Fruit fly (Drosophila melanogaster) whole organism, embryonic: Measurements from ENCODE around the gene Rexo5.

ENCODE experiments used
- Abd-B ChIP-seq: fragments of 200-800 bp; sonication (Bioruptor generic); optimal IDR thresholded peaks from 2 replicates; lab custom pipeline; 2018; ENCODE audit warnings: missing biosample characterization, mild to moderate bottlenecking, missing genetic modification characterization, moderate library complexity
- Awh ChIP-seq: fragments of 200-800 bp; sonication (Bioruptor generic); IDR thresholded peaks from 2 replicates; pipeline ENCODE4, ENCODE4 v1.3.6; 2022; ENCODE audit warnings: missing biosample characterization, missing genetic modification characterization
- CG10366 ChIP-seq: fragments of 200-800 bp; sonication (Bioruptor generic); IDR thresholded peaks from 2 replicates; pipeline ENCODE4 v1.3.6; 2022; ENCODE audit warnings: missing biosample characterization, missing genetic modification characterization
- CG13123 ChIP-seq: fragments of 200-800 bp; sonication (Bioruptor generic); optimal IDR thresholded peaks from 2 replicates; lab custom pipeline; 2016; ENCODE audit warnings: missing biosample characterization, missing genetic modification characterization
- CG13424 ChIP-seq: fragments of 200-800 bp; sonication (Bioruptor generic); optimal IDR thresholded peaks from 2 replicates; lab custom pipeline; 2019; ENCODE audit warnings: missing biosample characterization, mild to moderate bottlenecking, missing genetic modification characterization, moderate library complexity
- CG14050 ChIP-seq: fragments of 200-800 bp; sonication (Bioruptor generic); IDR thresholded peaks from 3 replicates; pipeline ENCODE4 v1.3.6; 2022; ENCODE audit warnings: missing biosample characterization, missing genetic modification characterization
- CG14860 ChIP-seq: fragments of 200-800 bp; sonication (Bioruptor generic); IDR thresholded peaks from 3 replicates; pipeline ENCODE4 v1.3.6; 2022; ENCODE audit warnings: missing biosample characterization, missing genetic modification characterization; ENCODE audit not compliant: partially characterized antibody
- CG14965 ChIP-seq: fragments of 200-800 bp; sonication (Bioruptor generic); optimal IDR thresholded peaks from 2 replicates; lab custom pipeline; 2016; ENCODE audit warnings: missing biosample characterization, missing genetic modification characterization, borderline replicate concordance
- CG15514 ChIP-seq: fragments of 200-800 bp; sonication (Bioruptor generic); optimal IDR thresholded peaks from 3 replicates; lab custom pipeline; 2017; ENCODE audit warnings: missing biosample characterization, missing genetic modification characterization, mild to moderate bottlenecking, moderate library complexity, missing genetic modification reagents
- CG15696 ChIP-seq: fragments of 200-800 bp; sonication (Bioruptor generic); optimal IDR thresholded peaks from 2 replicates; lab custom pipeline; 2019; ENCODE audit warnings: missing biosample characterization, mild to moderate bottlenecking, missing genetic modification characterization, moderate library complexity
- CG17186 ChIP-seq: fragments of 200-800 bp; sonication (Bioruptor generic); optimal IDR thresholded peaks from 3 replicates; lab custom pipeline; 2017; ENCODE audit warnings: missing biosample characterization, missing genetic modification reagents, missing genetic modification characterization
- CG17385 ChIP-seq: fragments of 200-800 bp; sonication (Bioruptor generic); optimal IDR thresholded peaks from 3 replicates; lab custom pipeline; 2018; ENCODE audit warnings: missing biosample characterization, mild to moderate bottlenecking, missing genetic modification characterization
- CG17912 ChIP-seq: fragments of 200-800 bp; sonication (Bioruptor generic); optimal IDR thresholded peaks from 2 replicates; lab custom pipeline; 2018; ENCODE audit warnings: missing biosample characterization, mild to moderate bottlenecking, missing genetic modification characterization
- CG2129 ChIP-seq: fragments of 200-800 bp; sonication (Bioruptor generic); IDR thresholded peaks from 2 replicates; pipeline ENCODE4 v1.3.6; 2022; ENCODE audit warnings: missing biosample characterization, missing genetic modification characterization; ENCODE audit not compliant: partially characterized antibody
- CG2875 ChIP-seq: fragments of 200-800 bp; sonication (Bioruptor generic); optimal IDR thresholded peaks from 2 replicates; lab custom pipeline; 2017; ENCODE audit warnings: missing biosample characterization, mild to moderate bottlenecking, missing genetic modification characterization, missing genetic modification reagents
- CG31365 ChIP-seq: fragments of 200-800 bp; sonication (Bioruptor generic); optimal IDR thresholded peaks from 2 replicates; lab custom pipeline; 2018; ENCODE audit warnings: missing biosample characterization, mild to moderate bottlenecking, missing genetic modification characterization
- CG4730 ChIP-seq: fragments of 200-800 bp; sonication (Bioruptor generic); IDR thresholded peaks from 2 replicates; pipeline ENCODE4 v1.3.6; 2022; ENCODE audit warnings: missing biosample characterization, missing genetic modification characterization
- CG6854 ChIP-seq: fragments of 200-800 bp; sonication (Bioruptor generic); optimal IDR thresholded peaks from 3 replicates; lab custom pipeline; 2017; ENCODE audit warnings: missing biosample characterization, mild to moderate bottlenecking, missing genetic modification characterization
- CG7786 ChIP-seq: fragments of 200-800 bp; sonication (Bioruptor generic); optimal IDR thresholded peaks from 2 replicates; lab custom pipeline; 2016; ENCODE audit warnings: missing biosample characterization, missing genetic modification characterization
- CG8944 ChIP-seq: fragments of 200-800 bp; sonication (Bioruptor generic); optimal IDR thresholded peaks from 3 replicates; lab custom pipeline; 2016; ENCODE audit warnings: missing biosample characterization, missing genetic modification characterization
- D19B ChIP-seq: fragments of 200-800 bp; sonication (Bioruptor generic); optimal IDR thresholded peaks from 2 replicates; lab custom pipeline; 2017; ENCODE audit warnings: missing biosample characterization, mild to moderate bottlenecking, missing genetic modification characterization
- Dad ChIP-seq: fragments of 200-800 bp; sonication (Bioruptor generic); optimal IDR thresholded peaks from 3 replicates; lab custom pipeline; 2016; ENCODE audit warnings: missing biosample characterization, missing genetic modification characterization
- Fer2 ChIP-seq: fragments of 200-800 bp; sonication (Bioruptor generic); optimal IDR thresholded peaks from 2 replicates; lab custom pipeline; 2018; ENCODE audit warnings: missing biosample characterization, mild to moderate bottlenecking, missing genetic modification characterization, moderate library complexity
- HLH4C ChIP-seq: fragments of 200-800 bp; sonication (Bioruptor generic); IDR thresholded peaks from 3 replicates; pipeline ENCODE4 v1.3.6; 2022; ENCODE audit warnings: missing biosample characterization, missing genetic modification characterization; ENCODE audit not compliant: partially characterized antibody
- Jarid2 ChIP-seq: fragments of 200-800 bp; sonication (Bioruptor generic); optimal IDR thresholded peaks from 3 replicates; lab custom pipeline; 2017; ENCODE audit warnings: mild to moderate bottlenecking, missing biosample characterization, missing genetic modification reagents, missing genetic modification characterization
- Lpt ChIP-seq: fragments of >200 bp; optimal IDR thresholded peaks from 2 replicates; lab custom pipeline; 2018; ENCODE audit warnings: missing biosample characterization, missing genetic modification characterization
- Oli ChIP-seq: fragments of 200-800 bp; sonication (Bioruptor generic); optimal IDR thresholded peaks from 2 replicates; lab custom pipeline; 2018; ENCODE audit warnings: missing biosample characterization, mild to moderate bottlenecking, missing genetic modification characterization, moderate library complexity
- Opbp ChIP-seq: fragments of 200-800 bp; sonication (Bioruptor generic); IDR thresholded peaks from 3 replicates; pipeline ENCODE4 v1.3.6; 2022; ENCODE audit warnings: missing biosample characterization, missing genetic modification characterization; ENCODE audit not compliant: partially characterized antibody
- Usf ChIP-seq: fragments of 200-800 bp; sonication (Bioruptor generic); optimal IDR thresholded peaks from 2 replicates; lab custom pipeline; 2017; ENCODE audit warnings: missing genotype, missing biosample characterization, missing genetic modification characterization
- Xbp1 ChIP-seq: fragments of 200-800 bp; sonication (Bioruptor generic); optimal IDR thresholded peaks from 3 replicates; lab custom pipeline; 2016; ENCODE audit warnings: missing biosample characterization, mild to moderate bottlenecking, missing genetic modification characterization
- ac ChIP-seq: fragments of 200-800 bp; sonication (Bioruptor generic); optimal IDR thresholded peaks from 3 replicates; lab custom pipeline; 2017; ENCODE audit warnings: missing biosample characterization, mild to moderate bottlenecking, missing genetic modification characterization
- bab2 ChIP-seq: fragments of 200-800 bp; sonication (Bioruptor generic); optimal IDR thresholded peaks from 2 replicates; lab custom pipeline; 2016; ENCODE audit warnings: missing biosample characterization, missing genetic modification characterization
- bowl ChIP-seq: fragments of 200-800 bp; sonication (Bioruptor generic); IDR thresholded peaks from 2 replicates; pipeline ENCODE4 v1.3.6; 2022; ENCODE audit warnings: missing biosample characterization, missing genetic modification characterization
- bsh ChIP-seq, 2 experiments: fragments of 200-800 bp; sonication (Bioruptor generic); optimal IDR thresholded peaks; 2 replicates each; lab custom pipeline; 2017 to 2018; ENCODE audit warnings: mild to moderate bottlenecking in 2 of 2, missing biosample characterization in 2 of 2, missing genetic modification characterization in 2 of 2, moderate library complexity in 1 of 2
- cad ChIP-seq: fragments of >200 bp; optimal IDR thresholded peaks from 2 replicates; lab custom pipeline; 2017; ENCODE audit warnings: missing biosample characterization, missing genetic modification characterization
- disco-r ChIP-seq: fragments of 200-800 bp; sonication (Bioruptor generic); optimal IDR thresholded peaks from 2 replicates; lab custom pipeline; 2016; ENCODE audit warnings: missing biosample characterization, missing genetic modification characterization
- dmrt11E ChIP-seq: fragments of 200-800 bp; sonication (Bioruptor generic); optimal IDR thresholded peaks from 3 replicates; lab custom pipeline; 2018; ENCODE audit warnings: missing biosample characterization, mild to moderate bottlenecking, missing genetic modification characterization, moderate library complexity
- esg ChIP-seq: fragments of 200-800 bp; sonication (Bioruptor generic); conservative IDR thresholded peaks from 2 replicates; pipeline ENCODE4 v1.3.6; 2022; ENCODE audit warnings: missing biosample characterization, missing genetic modification characterization
- phol ChIP-seq: fragments of 200-800 bp; sonication (Bioruptor generic); optimal IDR thresholded peaks from 3 replicates; lab custom pipeline; 2018; ENCODE audit warnings: missing biosample characterization, mild to moderate bottlenecking, missing genetic modification characterization, moderate library complexity
- prd ChIP-seq, 3 experiments: fragments of >200 bp in 2 of 3; fragments of 200-800 bp in 1 of 3; sonication (Bioruptor generic) in 1 of 3; optimal IDR thresholded peaks in 2 of 3; IDR thresholded peaks in 1 of 3; 2 replicates in 2 of 3; 3 replicates in 1 of 3; pipeline versions ENCODE4 v1.3.6 to Lab custom; 2017 to 2022; ENCODE audit warnings: missing biosample characterization in 1 of 3, missing genetic modification characterization in 1 of 3
- repo ChIP-seq: fragments of 200-800 bp; sonication (Bioruptor generic); optimal IDR thresholded peaks from 2 replicates; lab custom pipeline; 2016; ENCODE audit warnings: missing biosample characterization, missing genetic modification characterization
- sc ChIP-seq, 3 experiments: fragments of >200 bp in 2 of 3; fragments of 200-800 bp in 1 of 3; sonication (Bioruptor generic) in 1 of 3; optimal IDR thresholded peaks; 2 replicates in 2 of 3; 3 replicates in 1 of 3; lab custom pipeline; 2017; ENCODE audit warnings: mild to moderate bottlenecking in 1 of 3, missing biosample characterization in 1 of 3, missing genetic modification characterization in 1 of 3, missing genetic modification reagents in 1 of 3
- sob ChIP-seq: fragments of 200-800 bp; sonication (Bioruptor generic); IDR thresholded peaks from 2 replicates; pipeline ENCODE4 v1.3.6; 2022; ENCODE audit warnings: missing biosample characterization, missing genetic modification characterization
- stwl ChIP-seq: fragments of 200-800 bp; sonication (Bioruptor generic); optimal IDR thresholded peaks from 3 replicates; lab custom pipeline; 2018; ENCODE audit warnings: missing biosample characterization, mild to moderate bottlenecking, missing genetic modification characterization, moderate library complexity
- tio ChIP-seq: fragments of 200-800 bp; sonication (Bioruptor generic); optimal IDR thresholded peaks from 2 replicates; lab custom pipeline; 2017; ENCODE audit warnings: missing biosample characterization, missing genetic modification characterization, inconsistent platforms
- tll ChIP-seq, 2 experiments: fragments of 200-800 bp in 1 of 2; fragments of >200 bp in 1 of 2; sonication (Bioruptor generic) in 1 of 2; optimal IDR thresholded peaks; 2 replicates each; lab custom pipeline; 2017 to 2019; ENCODE audit warnings: missing biosample characterization in 2 of 2, missing genetic modification characterization in 2 of 2, mild to moderate bottlenecking in 1 of 2, moderate library complexity in 1 of 2
- vvl ChIP-seq: fragments of 200-800 bp; sonication (Bioruptor generic); IDR thresholded peaks from 2 replicates; pipeline ENCODE4 v1.3.6; 2022; ENCODE audit warnings: missing biosample characterization, missing genetic modification characterization
- wek ChIP-seq: fragments of 200-800 bp; sonication (Bioruptor generic); optimal IDR thresholded peaks from 3 replicates; lab custom pipeline; 2018; ENCODE audit warnings: missing biosample characterization, mild to moderate bottlenecking, missing genetic modification characterization, moderate library complexity

The Rexo5 gene

dm6 chr3L:6589429-6590062 lies 13.9 kb upstream of the Rexo5 start, which contains the start of gene jv (continued):
- TF ChIP-seq CG14860 (GFP tag; lab: Robert Waterston, UW) (no peak), tll (GFP tag; optimal IDR thresholded peaks at IDR 0.05; lab: Kevin White, UChicago) (no peak), phol (no peak), esg (GFP tag; lab: Robert Waterston, UW) (0 out of 2 replicates have a peak, but pooled peaks have one; percentile 14), dmrt11E (tag; lab: Kevin White, UChicago) (peak; percentile 58), HLH4C (GFP tag; lab: Robert Waterston, UW) (no peak), CG4730 (GFP tag; lab: Robert Waterston, UW) (no peak), Oli (tag; lab: Kevin White, UChicago) (peak; percentile 39), CG15696 (tag; lab: Kevin White, UChicago) (peak; percentile 48), Jarid2 (GFP tag; lab: Kevin White, UChicago) (no peak), CG6854 (no peak), Opbp (GFP tag; lab: Robert Waterston, UW) (no peak), CG14965 (no peak), bowl (no peak), CG15514 (GFP tag; lab: Kevin White, UChicago) (no peak), Dad (no peak), CG7786 (GFP tag; lab: Kevin White, UChicago) (no peak), CG17385 (peak; percentile 18), CG2875 (GFP tag; lab: Kevin White, UChicago) (no peak), Usf (GFP tag; lab: Kevin White, UChicago) (no peak), D19B (no peak), CG13424 (no peak), tio (GFP tag; lab: Kevin White, UChicago) (no peak), repo (GFP tag; lab: Kevin White, UChicago) (no peak), Abd-B (GFP tag; lab: Kevin White, UChicago) (peak; percentile 21), CG17912 (no peak), sc (optimal IDR thresholded peaks at IDR 0.05; lab: Kevin White, UChicago) (no peak), sc (GFP tag; optimal IDR thresholded peaks at IDR 0.05; lab: Kevin White, UChicago) (no peak), CG17186 (GFP tag; lab: Kevin White, UChicago) (no peak), stwl (tag; lab: Kevin White, UChicago) (no peak), CG10366 (GFP tag; lab: Robert Waterston, UW) (peak; percentile 15; the same call in 1 of the 2 replicates), vvl (GFP tag; lab: Robert Waterston, UW) (no peak), bab2 (no peak), cad (GFP tag; lab: Kevin White, UChicago) (no peak), CG31365 (no peak), disco-r (GFP tag; lab: Kevin White, UChicago) (no peak), Lpt (no peak), CG13123 (GFP tag; lab: Kevin White, UChicago) (no peak), CG8944 (GFP tag; lab: Kevin White, UChicago) (no peak), Awh (GFP tag; lab: Robert Waterston, UW) (no peak), sob (GFP tag; lab: Robert Waterston, UW) (no peak), bsh (GFP tag; optimal IDR thresholded peaks at IDR 0.05; lab: Kevin White, UChicago) (no peak), CG14050 (GFP tag; lab: Robert Waterston, UW) (no peak), CG2129 (GFP tag; lab: Robert Waterston, UW) (no peak), prd (optimal IDR thresholded peaks at IDR 0.05; lab: Kevin White, UChicago) (no peak), prd (GFP tag; IDR thresholded peaks at IDR 0.05; lab: Robert Waterston, UW) (peak; percentile 55; the same call in 2 of the 3 replicates), Fer2 (tag; lab: Kevin White, UChicago) (no peak), wek (GFP tag; lab: Kevin White, UChicago) (no peak), Xbp1 (GFP tag; lab: Kevin White, UChicago) (no peak), ac (no peak)
